Worm (Caenorhabditis elegans) whole organism, L1 larva: ENCODE measurements around the gene srw-135.

Source experiments
- C04F5.9 ChIP-seq: sonication (generic microtip); optimal IDR thresholded peaks from 2 replicates; lab custom pipeline; 2016; ENCODE audit warnings: missing genetic modification characterization, missing compliant biosample characterization
- aly-2 ChIP-seq: fragments of 150-350 bp; optimal IDR thresholded peaks from 2 replicates; lab custom pipeline; 2014; ENCODE audit warnings: missing biosample characterization, missing genetic modification characterization
- egl-27 ChIP-seq, 2 experiments: fragments of 150-350 bp in 1 of 2; sonication (generic microtip); optimal IDR thresholded peaks; 3 replicates each; lab custom pipeline; 2017 to 2018; ENCODE audit warnings: missing biosample characterization in 2 of 2, missing genetic modification characterization in 2 of 2, missing genetic modification reagents in 2 of 2
- elt-3 ChIP-seq, 6 experiments: fragments of 150-350 bp in 1 of 6; sonication (generic microtip); optimal IDR thresholded peaks; 2 replicates each; lab custom pipeline; 2017 to 2018; ENCODE audit warnings: missing biosample characterization in 6 of 6, missing genetic modification characterization in 6 of 6, inconsistent platforms in 1 of 6
- irx-1 ChIP-seq: sonication (generic microtip); optimal IDR thresholded peaks from 2 replicates; lab custom pipeline; 2016; ENCODE audit warnings: missing genetic modification characterization, missing compliant biosample characterization
- isw-1 ChIP-seq: fragments of 200-800 bp; sonication (Bioruptor generic); IDR thresholded peaks from 2 replicates; pipeline ENCODE4 v1.3.6; 2022; ENCODE audit warnings: missing genetic modification characterization, missing compliant biosample characterization
- jun-1 ChIP-seq: fragments of 150-350 bp; optimal IDR thresholded peaks from 2 replicates; lab custom pipeline; 2014; ENCODE audit warnings: missing biosample characterization, missing genetic modification reagents, missing genetic modification characterization
- lin-39 ChIP-seq: fragments of 150-350 bp; optimal IDR thresholded peaks from 2 replicates; lab custom pipeline; 2014; ENCODE audit warnings: missing biosample characterization, missing genetic modification reagents, missing genetic modification characterization
- nhr-11 ChIP-seq: fragments of 150-350 bp; optimal IDR thresholded peaks from 2 replicates; lab custom pipeline; 2014; ENCODE audit warnings: missing biosample characterization, missing genetic modification characterization
- snu-23 ChIP-seq: sonication (generic microtip); optimal IDR thresholded peaks from 2 replicates; lab custom pipeline; 2016; ENCODE audit warnings: missing genetic modification characterization, missing compliant biosample characterization

DNA sequence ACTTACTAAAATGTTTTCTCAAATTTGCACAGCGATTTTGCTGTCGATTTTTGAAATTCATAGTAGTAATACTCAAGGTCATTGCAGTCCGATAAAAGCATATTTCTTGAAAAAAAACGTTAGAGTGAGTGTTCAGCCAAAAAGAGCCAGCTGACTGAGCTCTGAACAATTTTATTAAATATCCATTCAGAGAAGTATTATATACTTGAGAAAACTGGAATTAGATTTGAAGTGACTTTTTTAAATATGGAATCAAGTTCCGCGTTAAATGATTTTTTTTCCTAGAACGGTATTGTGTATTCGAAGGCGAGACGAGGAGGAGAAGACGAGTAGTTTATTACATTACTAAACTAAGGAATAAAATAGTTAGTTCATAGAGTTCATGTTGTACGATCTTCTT lies 19.8 kb downstream of the srw-135 start, which contains the start of gene srw-121:
- TF ChIP-seq irx-1 (tag; lab: Kevin White, UChicago): no peak
- no peak for TF ChIP-seq C04F5.9 (tag; lab: Kevin White, UChicago)
- TF ChIP-seq jun-1 (tag; lab: Kevin White, UChicago): no peak
- TF ChIP-seq aly-2 (tag; lab: Kevin White, UChicago): no peak
- TF ChIP-seq snu-23: no peak
- no peak for TF ChIP-seq elt-3 (tag; optimal IDR thresholded peaks at IDR 0.05; lab: Kevin White, UChicago)
- TF ChIP-seq isw-1 (GFP tag; lab: Robert Waterston, UW): no peak
- no peak for TF ChIP-seq lin-39 (tag; lab: Kevin White, UChicago)
- TF ChIP-seq egl-27 (tag; optimal IDR thresholded peaks at IDR 0.05; lab: Kevin White, UChicago): no peak
- no peak for TF ChIP-seq nhr-11 (tag; lab: Kevin White, UChicago)
